Worm (Caenorhabditis elegans) whole organism, late embryonic: ENCODE results near the gene ser-7.

Experiments
- C38D4.7 ChIP-seq: fragments of 200-800 bp; sonication (Bioruptor generic); optimal IDR thresholded peaks from 2 replicates; lab custom pipeline; 2018; ENCODE audit warnings: mild to moderate bottlenecking, missing genetic modification characterization, moderate library complexity, missing compliant biosample characterization
- Y22D7AL.16 ChIP-seq: sonication (generic microtip); optimal IDR thresholded peaks from 2 replicates; lab custom pipeline; 2016; ENCODE audit warnings: missing genetic modification characterization, missing compliant biosample characterization
- ahr-1 ChIP-seq: sonication (generic microtip); optimal IDR thresholded peaks from 2 replicates; lab custom pipeline; 2016; ENCODE audit warnings: missing genetic modification characterization, missing compliant biosample characterization
- ceh-18 ChIP-seq: sonication (generic microtip); optimal IDR thresholded peaks from 2 replicates; lab custom pipeline; 2016; ENCODE audit warnings: missing genetic modification characterization, missing compliant biosample characterization
- ceh-19 ChIP-seq: fragments of 200-800 bp; sonication (Bioruptor generic); optimal IDR thresholded peaks from 2 replicates; lab custom pipeline; 2018; ENCODE audit warnings: mild to moderate bottlenecking, missing genetic modification characterization, missing compliant biosample characterization
- ceh-2 ChIP-seq: sonication (generic microtip); optimal IDR thresholded peaks from 2 replicates; lab custom pipeline; 2016; ENCODE audit warnings: missing genotype, missing genetic modification characterization, missing compliant biosample characterization
- ceh-31 ChIP-seq: sonication (generic microtip); optimal IDR thresholded peaks from 2 replicates; lab custom pipeline; 2016; ENCODE audit warnings: missing genetic modification characterization, missing compliant biosample characterization
- ceh-48 ChIP-seq: sonication (generic microtip); optimal IDR thresholded peaks from 2 replicates; lab custom pipeline; 2016; ENCODE audit warnings: missing genetic modification characterization, inconsistent platforms, missing compliant biosample characterization
- ceh-6 ChIP-seq: fragments of 200-800 bp; sonication (Bioruptor generic); optimal IDR thresholded peaks from 2 replicates; lab custom pipeline; 2018; ENCODE audit warnings: mild to moderate bottlenecking, missing genetic modification characterization, missing compliant biosample characterization
- dve-1 ChIP-seq: sonication (generic microtip); optimal IDR thresholded peaks from 2 replicates; lab custom pipeline; 2017; ENCODE audit warnings: antibody characterized with exemption, mild to moderate bottlenecking, missing genetic modification characterization, missing compliant biosample characterization
- elt-4 ChIP-seq: sonication (generic microtip); optimal IDR thresholded peaks from 2 replicates; lab custom pipeline; 2016; ENCODE audit warnings: missing genetic modification characterization, missing compliant biosample characterization
- ets-4 ChIP-seq: sonication (generic microtip); optimal IDR thresholded peaks from 2 replicates; lab custom pipeline; 2016; ENCODE audit warnings: missing genetic modification characterization, missing compliant biosample characterization
- fax-1 ChIP-seq: sonication (generic microtip); optimal IDR thresholded peaks from 2 replicates; lab custom pipeline; 2016; ENCODE audit warnings: missing genotype, missing genetic modification characterization, missing compliant biosample characterization
- fkh-6 ChIP-seq: sonication (generic microtip); optimal IDR thresholded peaks from 2 replicates; lab custom pipeline; 2016; ENCODE audit warnings: missing genetic modification characterization, missing compliant biosample characterization
- hlh-30 ChIP-seq: sonication (generic microtip); optimal IDR thresholded peaks from 2 replicates; lab custom pipeline; 2017; ENCODE audit warnings: antibody characterized with exemption, missing genetic modification characterization, missing compliant biosample characterization; ENCODE audit not compliant: insufficient read depth
- hlh-6 ChIP-seq: sonication (generic microtip); optimal IDR thresholded peaks from 2 replicates; lab custom pipeline; 2016; ENCODE audit warnings: missing genotype, missing genetic modification characterization, missing compliant biosample characterization
- hlh-8 ChIP-seq: sonication (generic microtip); optimal IDR thresholded peaks from 2 replicates; lab custom pipeline; 2016; ENCODE audit warnings: missing genotype, missing genetic modification characterization, missing compliant biosample characterization
- lim-6 ChIP-seq: sonication (generic microtip); optimal IDR thresholded peaks from 2 replicates; lab custom pipeline; 2016; ENCODE audit warnings: missing genetic modification characterization, missing compliant biosample characterization
- lin-11 ChIP-seq: fragments of 200-800 bp; sonication (Bioruptor generic); optimal IDR thresholded peaks from 2 replicates; lab custom pipeline; 2018; ENCODE audit warnings: mild to moderate bottlenecking, missing genetic modification characterization, missing compliant biosample characterization
- mec-3 ChIP-seq: sonication (generic microtip); optimal IDR thresholded peaks from 2 replicates; lab custom pipeline; 2016; ENCODE audit warnings: borderline replicate concordance, missing genetic modification characterization, missing compliant biosample characterization
- nfya-1 ChIP-seq: sonication (generic microtip); optimal IDR thresholded peaks from 2 replicates; lab custom pipeline; 2017; ENCODE audit warnings: missing genetic modification characterization, mild to moderate bottlenecking, missing compliant biosample characterization, antibody characterized with exemption, moderate library complexity
- nhr-11 ChIP-seq: fragments of 150-350 bp; optimal IDR thresholded peaks from 2 replicates; lab custom pipeline; 2014; ENCODE audit warnings: missing biosample characterization, missing genetic modification characterization
- npax-4 ChIP-seq: sonication (generic microtip); optimal IDR thresholded peaks from 2 replicates; lab custom pipeline; 2016; ENCODE audit warnings: missing genetic modification characterization, missing compliant biosample characterization
- odd-2 ChIP-seq: sonication (generic microtip); optimal IDR thresholded peaks from 2 replicates; lab custom pipeline; 2017; ENCODE audit warnings: antibody characterized with exemption, mild to moderate bottlenecking, missing genetic modification characterization, missing compliant biosample characterization
- pag-3 ChIP-seq: sonication (generic microtip); optimal IDR thresholded peaks from 2 replicates; lab custom pipeline; 2016; ENCODE audit warnings: missing compliant biosample characterization, missing genetic modification characterization, borderline replicate concordance
- pat-9 ChIP-seq: fragments of 200-800 bp; sonication (Bioruptor generic); optimal IDR thresholded peaks from 2 replicates; lab custom pipeline; 2018; ENCODE audit warnings: mild to moderate bottlenecking, missing genetic modification characterization, moderate library complexity, missing compliant biosample characterization
- pha-4 ChIP-seq: fragments of 150-350 bp; optimal IDR thresholded peaks from 2 replicates; lab custom pipeline; 2018; ENCODE audit warnings: missing biosample characterization, missing genetic modification reagents, missing genetic modification characterization
- ref-2 ChIP-seq: sonication (generic microtip); optimal IDR thresholded peaks from 2 replicates; lab custom pipeline; 2016; ENCODE audit warnings: missing genetic modification characterization, missing compliant biosample characterization
- syd-9 ChIP-seq: sonication (generic microtip); optimal IDR thresholded peaks from 2 replicates; lab custom pipeline; 2016; ENCODE audit warnings: mild to moderate bottlenecking, missing genetic modification characterization, moderate library complexity, missing compliant biosample characterization
- tbx-7 ChIP-seq: sonication (generic microtip); optimal IDR thresholded peaks from 2 replicates; lab custom pipeline; 2016; ENCODE audit warnings: missing genotype, missing genetic modification characterization, missing compliant biosample characterization
- unc-42 ChIP-seq: sonication (generic microtip); optimal IDR thresholded peaks from 2 replicates; lab custom pipeline; 2016; ENCODE audit warnings: missing genotype, missing genetic modification characterization, missing compliant biosample characterization
- unc-55 ChIP-seq: sonication (generic microtip); optimal IDR thresholded peaks from 2 replicates; lab custom pipeline; 2017; ENCODE audit warnings: missing biosample characterization, missing genetic modification reagents, missing genetic modification characterization

Gene ser-7

DNA sequence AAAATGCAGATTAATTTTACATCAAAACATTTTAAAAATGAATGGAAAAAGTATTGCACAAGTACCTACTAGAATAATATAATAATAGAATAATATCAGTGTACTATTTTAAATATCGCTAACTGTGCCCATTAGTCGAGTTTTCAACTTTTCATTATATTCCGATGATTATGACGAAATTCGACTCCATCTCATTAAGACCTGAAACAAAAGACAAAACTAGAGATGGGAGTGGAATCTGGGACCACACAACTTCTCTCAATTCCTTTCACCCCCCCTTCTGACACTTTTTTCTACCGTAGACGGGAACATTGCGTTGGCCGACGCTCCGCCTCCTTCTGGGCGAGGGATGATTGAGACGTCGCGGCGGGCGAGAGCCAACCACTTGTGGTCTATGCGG lies at the start of gene ser-7:
ser-7 (plus strand) TSS at position 301 of the 400 bp plus-strand sequence.
- TF ChIP-seq ceh-19 (GFP tag; lab: Kevin White, UChicago) (no peak), odd-2 (tag; lab: Kevin White, UChicago) (no peak), mec-3 (no peak), pag-3 (tag; lab: Kevin White, UChicago) (no peak), pha-4 (tag; lab: Kevin White, UChicago) (no peak), hlh-6 (tag; lab: Kevin White, UChicago) (no peak), ceh-18 (tag; lab: Kevin White, UChicago) (no peak), nfya-1 (tag; lab: Kevin White, UChicago) (no peak), npax-4 (no peak), ref-2 (tag; lab: Kevin White, UChicago) (no peak), tbx-7 (no peak), dve-1 (tag; lab: Kevin White, UChicago) (no peak), Y22D7AL.16 (tag; lab: Kevin White, UChicago) (no peak), C38D4.7 (GFP tag; lab: Kevin White, UChicago) (no peak), unc-55 (no peak), lin-11 (tag; lab: Kevin White, UChicago) (no peak), elt-4 (tag; lab: Kevin White, UChicago) (no peak)
- TF ChIP-seq, all 69 proteins: peak for 0

DNA sequence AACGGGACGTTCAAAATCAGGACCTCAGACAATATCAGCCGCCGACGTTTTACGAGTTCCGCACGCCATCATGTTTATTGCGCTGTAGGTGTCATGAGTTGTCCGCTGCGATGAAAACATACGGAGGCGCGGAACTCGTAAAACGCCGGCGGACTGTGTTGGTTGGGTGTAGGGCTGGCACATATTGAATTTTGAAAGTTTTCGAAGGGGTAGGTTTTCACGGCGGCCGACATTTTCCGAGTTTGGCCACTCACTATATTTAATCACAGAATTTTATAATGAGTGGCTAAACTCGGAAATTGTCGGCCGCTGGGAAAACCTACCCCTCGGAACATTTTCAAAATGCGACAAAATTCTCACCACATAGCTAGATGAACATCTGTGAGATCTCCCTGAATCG lies 47.2 kb upstream of the ser-7 start:
- TF ChIP-seq lin-11 (tag; lab: Kevin White, UChicago) = no peak
- no peak for TF ChIP-seq ceh-31
- TF ChIP-seq Y22D7AL.16 (tag; lab: Kevin White, UChicago) = no peak
- no peak for TF ChIP-seq unc-55
- TF ChIP-seq mec-3 = no peak
- TF ChIP-seq hlh-8 (tag; lab: Kevin White, UChicago) = no peak
- TF ChIP-seq hlh-30 (tag; lab: Kevin White, UChicago) = no peak
- TF ChIP-seq lim-6 (tag; lab: Kevin White, UChicago) = no peak
- no peak for TF ChIP-seq pha-4 (tag; lab: Kevin White, UChicago)
- TF ChIP-seq syd-9 (tag; lab: Kevin White, UChicago) = no peak
- no peak for TF ChIP-seq ceh-48 (tag; lab: Kevin White, UChicago)

DNA sequence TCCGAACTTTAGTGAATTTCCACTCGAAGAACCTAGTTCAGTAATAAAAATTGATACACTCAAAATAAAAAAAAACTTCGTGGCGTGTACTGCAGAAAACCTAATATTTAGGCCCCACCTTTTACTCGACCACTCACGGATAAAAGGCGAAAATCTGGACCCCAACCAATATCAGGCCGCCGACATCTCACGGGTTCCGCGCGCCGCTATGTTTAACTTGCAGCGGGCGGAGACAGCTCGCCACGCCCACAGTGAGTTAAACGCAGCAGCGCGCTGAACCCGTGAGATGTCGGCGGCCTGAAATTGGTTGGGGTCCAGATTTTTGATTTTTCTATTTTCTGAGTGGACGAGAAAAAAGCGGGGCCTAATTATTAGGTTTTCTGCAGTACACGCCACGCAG lies 40.5 kb upstream of the ser-7 start:
- TF ChIP-seq hlh-30 (tag; lab: Kevin White, UChicago) (no peak), odd-2 (tag; lab: Kevin White, UChicago) (no peak), hlh-6 (tag; lab: Kevin White, UChicago) (no peak)

DNA sequence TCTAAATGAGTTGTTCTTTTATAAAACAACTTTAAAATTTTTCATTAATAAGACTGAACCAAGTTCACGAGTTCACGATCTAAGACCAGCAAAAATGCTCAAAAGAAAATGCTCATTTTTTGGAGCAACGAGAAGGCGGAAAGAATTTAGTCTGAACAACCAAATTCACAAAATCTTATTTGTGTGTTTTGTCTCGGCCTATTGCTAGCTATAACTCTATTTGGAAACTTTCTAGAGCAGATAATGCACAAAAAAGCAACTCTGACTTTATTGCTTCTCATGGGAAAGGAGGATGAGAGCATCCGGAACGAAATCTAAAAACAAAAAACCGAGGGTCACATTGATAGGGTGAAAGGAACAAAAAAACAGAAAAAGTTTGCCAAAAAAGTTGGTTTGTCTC lies 32.8 kb upstream of the ser-7 start:
- TF ChIP-seq tbx-7 (no peak), unc-42 (peak; percentile 41)

DNA sequence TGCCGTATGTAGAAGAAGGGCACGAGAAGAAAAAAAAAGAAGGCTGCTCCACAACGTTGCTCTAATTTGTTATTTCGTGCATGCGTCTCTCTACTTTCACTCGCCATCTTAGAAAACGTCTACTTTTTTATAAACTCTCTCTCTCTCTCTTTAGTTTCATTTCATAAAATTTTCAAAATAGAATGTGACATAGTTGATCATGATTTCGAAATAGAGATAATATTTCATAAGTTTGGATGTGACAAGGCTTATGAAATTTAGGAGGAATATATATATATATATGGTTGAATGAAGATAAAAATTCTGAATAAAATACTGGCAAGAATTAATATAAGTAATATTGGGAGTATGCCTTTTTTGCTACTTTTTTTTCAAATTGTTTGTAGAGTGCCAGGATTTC lies 32.3 kb upstream of the ser-7 start:
- no peak for TF ChIP-seq tbx-7
- no peak for TF ChIP-seq ets-4
- TF ChIP-seq hlh-6 (tag; lab: Kevin White, UChicago) = no peak
- TF ChIP-seq pat-9 (tag; lab: Kevin White, UChicago) = no peak
- TF ChIP-seq fax-1 (tag; lab: Kevin White, UChicago) = no peak
- TF ChIP-seq ahr-1 (tag; lab: Kevin White, UChicago) = no peak
- TF ChIP-seq fkh-6 (tag; lab: Kevin White, UChicago) = no peak
- TF ChIP-seq nhr-11 (tag; lab: Kevin White, UChicago) = no peak
- TF ChIP-seq ceh-2 (tag; lab: Kevin White, UChicago) = no peak
- TF ChIP-seq odd-2 (tag; lab: Kevin White, UChicago) = no peak
- no peak for TF ChIP-seq ceh-19 (GFP tag; lab: Kevin White, UChicago)
- no peak for TF ChIP-seq ceh-6 (GFP tag; lab: Kevin White, UChicago)
- TF ChIP-seq, all 69 proteins: peak for 0
